Fruit fly (Drosophila melanogaster) whole organism, embryonic: ENCODE results near the gene Nup98-96.

Source experiments
- Abd-B ChIP-seq: fragments of 200-800 bp; sonication (Bioruptor generic); optimal IDR thresholded peaks from 2 replicates; lab custom pipeline; 2018; ENCODE audit warnings: missing biosample characterization, mild to moderate bottlenecking, missing genetic modification characterization, moderate library complexity
- Ada2b ChIP-seq: fragments of 200-800 bp; sonication (Bioruptor generic); IDR thresholded peaks from 2 replicates; pipeline ENCODE4 v1.3.6; 2022; ENCODE audit warnings: missing biosample characterization, missing genetic modification characterization
- Adf1 ChIP-seq: fragments of 200-800 bp; sonication (Bioruptor generic); IDR thresholded peaks from 2 replicates; pipeline ENCODE4 v1.3.6; 2022; ENCODE audit warnings: missing biosample characterization, missing genetic modification characterization
- CG10147 ChIP-seq: fragments of 200-800 bp; sonication (Bioruptor generic); optimal IDR thresholded peaks from 2 replicates; lab custom pipeline; 2019; ENCODE audit warnings: missing biosample characterization, mild to moderate bottlenecking, missing genetic modification characterization, moderate library complexity
- CG10366 ChIP-seq: fragments of 200-800 bp; sonication (Bioruptor generic); IDR thresholded peaks from 2 replicates; pipeline ENCODE4 v1.3.6; 2022; ENCODE audit warnings: missing biosample characterization, missing genetic modification characterization
- CG12744 ChIP-seq: fragments of 200-800 bp; sonication (Bioruptor generic); optimal IDR thresholded peaks from 2 replicates; lab custom pipeline; 2016; ENCODE audit warnings: missing biosample characterization, missing genetic modification characterization
- CG14441 ChIP-seq: fragments of 200-800 bp; sonication (Bioruptor generic); IDR thresholded peaks from 2 replicates; pipeline ENCODE4 v1.3.6; 2022; ENCODE audit warnings: missing biosample characterization, missing genetic modification characterization
- CG1647 ChIP-seq: fragments of 200-800 bp; sonication (Bioruptor generic); optimal IDR thresholded peaks from 3 replicates; lab custom pipeline; 2016; ENCODE audit warnings: missing biosample characterization, missing genetic modification characterization
- CG16863 ChIP-seq: fragments of 200-800 bp; sonication (Bioruptor generic); optimal IDR thresholded peaks from 3 replicates; lab custom pipeline; 2016; ENCODE audit warnings: missing biosample characterization, missing genetic modification characterization
- CG32532 ChIP-seq: fragments of 200-800 bp; sonication (Bioruptor generic); IDR thresholded peaks from 2 replicates; pipeline ENCODE4 v1.3.6; 2022; ENCODE audit warnings: missing biosample characterization, missing genetic modification characterization
- CG32772 ChIP-seq: fragments of 200-800 bp; sonication (Bioruptor generic); IDR thresholded peaks from 2 replicates; pipeline ENCODE4 v1.3.6; 2022; ENCODE audit warnings: missing biosample characterization, missing genetic modification characterization
- CG5953 ChIP-seq: fragments of 200-800 bp; sonication (Bioruptor generic); IDR thresholded peaks from 2 replicates; pipeline ENCODE4 v1.3.6; 2022; ENCODE audit warnings: missing biosample characterization, missing genetic modification characterization
- CG6272 ChIP-seq: fragments of 200-800 bp; sonication (Bioruptor generic); IDR thresholded peaks from 2 replicates; pipeline ENCODE4 v1.3.6; 2022; ENCODE audit warnings: missing biosample characterization, missing genetic modification characterization
- CG6765 ChIP-seq: fragments of 200-800 bp; sonication (Bioruptor generic); optimal IDR thresholded peaks from 3 replicates; lab custom pipeline; 2017; ENCODE audit warnings: missing biosample characterization, mild to moderate bottlenecking, missing genetic modification characterization
- CG9609 ChIP-seq: fragments of 200-800 bp; sonication (Bioruptor generic); optimal IDR thresholded peaks from 3 replicates; lab custom pipeline; 2016; ENCODE audit warnings: missing biosample characterization, missing genetic modification characterization
- CHES-1-like ChIP-seq: fragments of 200-800 bp; sonication (Bioruptor generic); optimal IDR thresholded peaks from 2 replicates; lab custom pipeline; 2016; ENCODE audit warnings: missing biosample characterization, missing genetic modification characterization
- Camta ChIP-seq: fragments of 200-800 bp; sonication (Bioruptor generic); optimal IDR thresholded peaks from 2 replicates; lab custom pipeline; 2016; ENCODE audit warnings: missing biosample characterization, missing genetic modification characterization
- CrebB ChIP-seq: fragments of 200-800 bp; sonication (Bioruptor generic); optimal IDR thresholded peaks from 3 replicates; lab custom pipeline; 2018; ENCODE audit warnings: missing biosample characterization, mild to moderate bottlenecking, missing genetic modification characterization
- Drgx ChIP-seq: fragments of 200-800 bp; sonication (Bioruptor generic); IDR thresholded peaks from 2 replicates; pipeline ENCODE4 v1.3.6; 2022; ENCODE audit warnings: missing biosample characterization, missing genetic modification characterization
- E2f2 ChIP-seq: fragments of 200-800 bp; sonication (Bioruptor generic); IDR thresholded peaks from 2 replicates; pipeline ENCODE4 v1.3.6; 2022; ENCODE audit warnings: missing biosample characterization, missing genetic modification characterization
- Elba2 ChIP-seq: fragments of 200-800 bp; sonication (Bioruptor generic); optimal IDR thresholded peaks from 3 replicates; lab custom pipeline; 2016; ENCODE audit warnings: missing biosample characterization, missing genetic modification characterization
- H2.0 ChIP-seq: fragments of 200-800 bp; sonication (Bioruptor generic); IDR thresholded peaks from 2 replicates; pipeline ENCODE4 v1.3.6; 2022; ENCODE audit warnings: missing biosample characterization, missing genetic modification characterization
- HLH3B ChIP-seq: fragments of 200-800 bp; sonication (Bioruptor generic); IDR thresholded peaks from 2 replicates; pipeline ENCODE4 v1.3.6; 2022; ENCODE audit warnings: missing biosample characterization, missing genetic modification characterization
- HmgZ ChIP-seq: fragments of 200-800 bp; sonication (Bioruptor generic); optimal IDR thresholded peaks from 2 replicates; lab custom pipeline; 2018; ENCODE audit warnings: missing biosample characterization, mild to moderate bottlenecking, missing genetic modification characterization
- Med ChIP-seq: fragments of 200-800 bp; sonication (Bioruptor generic); peaks from one replicate; lab custom pipeline; 2016; ENCODE audit warnings: missing biosample characterization, missing genetic modification characterization, mild to moderate bottlenecking, inconsistent platforms, moderate library complexity
- NFAT ChIP-seq: fragments of 200-800 bp; sonication (Bioruptor generic); IDR thresholded peaks from 2 replicates; pipeline ENCODE4 v1.3.6; 2022; ENCODE audit warnings: missing biosample characterization, missing genetic modification characterization
- Oli ChIP-seq: fragments of 200-800 bp; sonication (Bioruptor generic); optimal IDR thresholded peaks from 2 replicates; lab custom pipeline; 2018; ENCODE audit warnings: missing biosample characterization, mild to moderate bottlenecking, missing genetic modification characterization, moderate library complexity
- Side ChIP-seq: fragments of 200-800 bp; sonication (Bioruptor generic); optimal IDR thresholded peaks from 2 replicates; lab custom pipeline; 2016; ENCODE audit warnings: missing biosample characterization, missing genetic modification characterization
- Ssrp ChIP-seq: fragments of 200-800 bp; sonication (Bioruptor generic); optimal IDR thresholded peaks from 2 replicates; lab custom pipeline; 2018; ENCODE audit warnings: missing biosample characterization, mild to moderate bottlenecking, missing genetic modification characterization, moderate library complexity
- amos ChIP-seq: fragments of 200-800 bp; sonication (Bioruptor generic); IDR thresholded peaks from 2 replicates; pipeline ENCODE4 v1.3.6; 2022; ENCODE audit warnings: missing biosample characterization, missing genetic modification characterization; ENCODE audit not compliant: partially characterized antibody
- az2 ChIP-seq: fragments of 200-800 bp; sonication (Bioruptor generic); optimal IDR thresholded peaks from 3 replicates; lab custom pipeline; 2016; ENCODE audit warnings: missing biosample characterization, missing genetic modification characterization
- bab2 ChIP-seq: fragments of 200-800 bp; sonication (Bioruptor generic); optimal IDR thresholded peaks from 2 replicates; lab custom pipeline; 2016; ENCODE audit warnings: missing biosample characterization, missing genetic modification characterization
- bigmax ChIP-seq: fragments of 200-800 bp; sonication (Bioruptor generic); optimal IDR thresholded peaks from 2 replicates; lab custom pipeline; 2018; ENCODE audit warnings: missing biosample characterization, mild to moderate bottlenecking, missing genetic modification characterization
- chinmo ChIP-seq: fragments of 200-800 bp; sonication (Bioruptor generic); IDR thresholded peaks from 4 replicates; pipeline ENCODE4 v1.3.6; 2022; ENCODE audit warnings: missing biosample characterization, missing genetic modification characterization; ENCODE audit not compliant: partially characterized antibody
- chm ChIP-seq: fragments of 200-800 bp; sonication (Bioruptor generic); IDR thresholded peaks from 2 replicates; pipeline ENCODE4 v1.3.6; 2022; ENCODE audit warnings: missing biosample characterization, missing genetic modification characterization
- dati ChIP-seq: fragments of 200-800 bp; sonication (Bioruptor generic); IDR thresholded peaks from 2 replicates; pipeline ENCODE4 v1.3.6; 2022; ENCODE audit warnings: missing biosample characterization, missing genetic modification characterization
- gcm ChIP-seq: fragments of 200-800 bp; sonication (Bioruptor generic); optimal IDR thresholded peaks from 2 replicates; lab custom pipeline; 2019; ENCODE audit warnings: missing biosample characterization, mild to moderate bottlenecking, missing genetic modification characterization, moderate library complexity
- grau ChIP-seq: fragments of 200-800 bp; optimal IDR thresholded peaks from 3 replicates; lab custom pipeline; 2019; ENCODE audit warnings: missing biosample characterization, mild to moderate bottlenecking, missing genetic modification characterization, moderate library complexity
- hkb ChIP-seq, 2 experiments: fragments of 200-800 bp in 1 of 2; fragments of >200 bp in 1 of 2; sonication (Bioruptor generic) in 1 of 2; IDR thresholded peaks in 1 of 2; optimal IDR thresholded peaks in 1 of 2; 2 replicates each; pipeline versions ENCODE4 v1.3.6 to Lab custom; 2017 to 2022; ENCODE audit warnings: missing biosample characterization in 1 of 2, missing genetic modification characterization in 1 of 2
- insv ChIP-seq, 2 experiments: fragments of 200-800 bp; sonication (Bioruptor generic); optimal IDR thresholded peaks; 3 replicates each; lab custom pipeline; 2016 to 2018; ENCODE audit warnings: missing biosample characterization in 2 of 2, missing genetic modification characterization in 2 of 2
- kay ChIP-seq: fragments of 200-800 bp; sonication (Bioruptor generic); optimal IDR thresholded peaks from 2 replicates; lab custom pipeline; 2016; ENCODE audit warnings: missing biosample characterization, missing genetic modification characterization
- lmd ChIP-seq: fragments of 200-800 bp; sonication (Bioruptor generic); IDR thresholded peaks from 2 replicates; pipeline ENCODE4 v1.3.6; 2022; ENCODE audit warnings: missing biosample characterization, missing genetic modification characterization
- mam ChIP-seq: fragments of 200-800 bp; sonication (Bioruptor generic); optimal IDR thresholded peaks from 3 replicates; lab custom pipeline; 2016; ENCODE audit warnings: missing biosample characterization, missing genetic modification characterization
- onecut ChIP-seq: fragments of 200-800 bp; sonication (Bioruptor generic); IDR thresholded peaks from 2 replicates; pipeline ENCODE4 v1.3.6; 2022; ENCODE audit warnings: missing biosample characterization, missing genetic modification characterization
- run ChIP-seq: fragments of 200-800 bp; sonication (Bioruptor generic); optimal IDR thresholded peaks from 3 replicates; lab custom pipeline; 2018; ENCODE audit warnings: missing biosample characterization, mild to moderate bottlenecking, missing genetic modification characterization
- sd ChIP-seq: fragments of 200-800 bp; sonication (Bioruptor generic); optimal IDR thresholded peaks from 3 replicates; lab custom pipeline; 2018; ENCODE audit warnings: missing biosample characterization, mild to moderate bottlenecking, missing genetic modification characterization, moderate library complexity
- shn ChIP-seq: fragments of 200-800 bp; sonication (Bioruptor generic); optimal IDR thresholded peaks from 3 replicates; lab custom pipeline; 2016; ENCODE audit warnings: missing biosample characterization, missing genetic modification characterization
- slbo ChIP-seq: fragments of 200-800 bp; sonication (Bioruptor generic); IDR thresholded peaks from 2 replicates; pipeline ENCODE4 v1.3.6; 2022; ENCODE audit warnings: missing biosample characterization, missing genetic modification characterization
- tin ChIP-seq: fragments of 200-800 bp; sonication (Bioruptor generic); optimal IDR thresholded peaks from 3 replicates; lab custom pipeline; 2016; ENCODE audit warnings: missing biosample characterization, missing genetic modification characterization
- vvl ChIP-seq: fragments of 200-800 bp; sonication (Bioruptor generic); IDR thresholded peaks from 2 replicates; pipeline ENCODE4 v1.3.6; 2022; ENCODE audit warnings: missing biosample characterization, missing genetic modification characterization

The Nup98-96 gene

DNA sequence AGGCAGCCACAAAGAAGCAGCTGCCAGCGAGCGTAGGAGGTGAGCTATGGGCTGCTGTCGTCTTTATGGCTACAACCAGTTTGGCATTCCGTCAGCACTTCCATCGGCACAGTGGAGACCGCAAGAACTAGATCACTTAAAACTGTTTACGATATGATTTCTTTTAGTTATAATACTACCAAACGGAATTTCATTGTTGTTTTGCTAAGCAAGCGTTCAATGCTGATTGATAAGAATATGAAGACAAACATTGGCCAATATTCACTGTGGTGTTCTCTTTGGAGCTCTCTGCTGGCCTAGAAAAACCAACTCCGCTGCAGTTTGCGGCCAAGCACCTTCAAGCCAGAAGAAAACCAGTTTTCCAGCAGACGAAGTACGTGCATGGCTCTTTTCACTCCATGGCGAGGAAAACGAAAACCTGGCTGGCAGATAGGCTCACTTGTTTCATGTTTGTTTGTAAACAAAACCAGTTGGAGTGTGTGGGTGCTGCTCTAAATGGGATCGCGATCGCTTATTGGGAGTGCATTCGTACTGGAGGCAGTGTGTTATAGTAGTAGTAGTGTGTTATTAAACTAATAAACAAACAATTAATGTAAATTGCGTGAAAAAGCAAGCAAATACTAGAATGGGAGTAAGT, 36.3 kb upstream of the Nup98-96 start (continued):
- no peak for TF ChIP-seq dati (GFP tag; lab: Robert Waterston, UW)
- peak; percentile 2 for TF ChIP-seq HmgZ (tag; lab: Kevin White, UChicago)
- peak; percentile 47 for TF ChIP-seq HLH3B (GFP tag; lab: Robert Waterston, UW)
- TF ChIP-seq CHES-1-like, result no peak
- TF ChIP-seq slbo (GFP tag; lab: Robert Waterston, UW), result peak; percentile 33; the same call in 1 of the 2 replicates
- TF ChIP-seq grau (tag; lab: Kevin White, UChicago), result peak; percentile 89
- no peak for TF ChIP-seq hkb (optimal IDR thresholded peaks at IDR 0.05; lab: Kevin White, UChicago)
- TF ChIP-seq hkb (GFP tag; IDR thresholded peaks at IDR 0.05; lab: Robert Waterston, UW), result peak; percentile 68
- peak; percentile 4 for TF ChIP-seq CrebB (tag; lab: Kevin White, UChicago)
- TF ChIP-seq chm, result peak; percentile 26; the same call in 1 of the 2 replicates
- TF ChIP-seq mam, result peak; percentile 8
- no peak for TF ChIP-seq gcm (GFP tag; lab: Kevin White, UChicago)
- no peak for TF ChIP-seq bigmax (GFP tag; lab: Kevin White, UChicago)
- 0 out of 2 replicates have a peak, but pooled peaks have one; percentile 22 for TF ChIP-seq Ada2b (GFP tag; lab: Robert Waterston, UW)
- peak; percentile 36 for TF ChIP-seq shn (GFP tag; lab: Kevin White, UChicago)
- TF ChIP-seq run (tag; lab: Kevin White, UChicago), result peak; percentile 4
- TF ChIP-seq CG14441, result peak; percentile 56
- no peak for TF ChIP-seq CG6765 (GFP tag; lab: Kevin White, UChicago)
- TF ChIP-seq CG9609, result peak; percentile 22
- TF ChIP-seq CG1647 (GFP tag; lab: Kevin White, UChicago), result peak; percentile 9
- TF ChIP-seq E2f2, result peak; percentile 36; the same call in 1 of the 2 replicates
- peak; percentile 25 for TF ChIP-seq az2
- TF ChIP-seq Abd-B (GFP tag; lab: Kevin White, UChicago), result no peak
- TF ChIP-seq Ssrp (tag; lab: Kevin White, UChicago), result peak; percentile 26
- peak; percentile 37 for TF ChIP-seq Oli (tag; lab: Kevin White, UChicago)
- TF ChIP-seq Adf1 (GFP tag; lab: Robert Waterston, UW), result no peak
- 0 out of 2 replicates have a peak, but pooled peaks have one; percentile 23 for TF ChIP-seq CG6272
- TF ChIP-seq chinmo (GFP tag; lab: Robert Waterston, UW), result peak; percentile 77; the same call in 3 of the 4 replicates
- peak in 1 of 2 experiments; percentile 66 for TF ChIP-seq insv (GFP tag; optimal IDR thresholded peaks at IDR 0.05; lab: Kevin White, UChicago)
- TF ChIP-seq Side (GFP tag; lab: Kevin White, UChicago), result peak; percentile 17
- peak; percentile 38 for TF ChIP-seq lmd
- no peak for TF ChIP-seq kay (GFP tag; lab: Kevin White, UChicago)
- peak; percentile 47; the same call in 1 of the 2 replicates for TF ChIP-seq CG32532
- TF ChIP-seq CG10366 (GFP tag; lab: Robert Waterston, UW), result peak; percentile 47
- peak; percentile 6 for TF ChIP-seq CG16863 (GFP tag; lab: Kevin White, UChicago)
- TF ChIP-seq vvl, result 0 out of 2 replicates have a peak, but pooled peaks have one; percentile 50
- TF ChIP-seq CG5953 (GFP tag; lab: Robert Waterston, UW), result 0 out of 2 replicates have a peak, but pooled peaks have one; percentile 6
- TF ChIP-seq onecut, result 0 out of 2 replicates have a peak, but pooled peaks have one; percentile 22
- TF ChIP-seq CG32772 (GFP tag; lab: Robert Waterston, UW), result peak; percentile 33; the same call in 1 of the 2 replicates
- TF ChIP-seq CG12744 (GFP tag; lab: Kevin White, UChicago), result no peak
- TF ChIP-seq H2.0 (GFP tag; lab: Robert Waterston, UW), result peak; percentile 53
- peak; percentile 90 for TF ChIP-seq Drgx (GFP tag; lab: Robert Waterston, UW)
- no peak for TF ChIP-seq Camta (GFP tag; lab: Kevin White, UChicago)
- TF ChIP-seq sd, result peak; percentile 86
- no peak for TF ChIP-seq tin
- TF ChIP-seq Elba2 (GFP tag; lab: Kevin White, UChicago), result peak; percentile 40
- TF ChIP-seq CG10147 (GFP tag; lab: Kevin White, UChicago), result no peak
- TF ChIP-seq Med (GFP tag; lab: Kevin White, UChicago), result peak; percentile 77
- peak; percentile 2 for TF ChIP-seq bab2 (GFP tag; lab: Kevin White, UChicago)
- TF ChIP-seq amos, result no peak
- peak; percentile 41; the same call in 1 of the 2 replicates for TF ChIP-seq NFAT (GFP tag; lab: Robert Waterston, UW)
